Fruit fly (Drosophila melanogaster) whole organism, embryonic: ENCODE measurements around the gene CG7275.

Experiments
- BEAF-32 ChIP-seq: fragments of 200-800 bp; sonication (Bioruptor generic); optimal IDR thresholded peaks from 3 replicates; lab custom pipeline; 2017; ENCODE audit warnings: missing biosample characterization, missing genetic modification characterization, mild to moderate bottlenecking, moderate library complexity, missing genetic modification reagents
- Bdp1 ChIP-seq: fragments of 200-800 bp; sonication (Bioruptor generic); optimal IDR thresholded peaks from 3 replicates; lab custom pipeline; 2016; ENCODE audit warnings: missing biosample characterization, missing genetic modification characterization
- CG11398 ChIP-seq: fragments of 200-800 bp; sonication (Bioruptor generic); optimal IDR thresholded peaks from 2 replicates; lab custom pipeline; 2016; ENCODE audit warnings: missing biosample characterization, missing genetic modification characterization
- CG11456 ChIP-seq: fragments of 200-800 bp; sonication (Bioruptor generic); IDR thresholded peaks from 3 replicates; pipeline ENCODE4 v1.3.6; 2022; ENCODE audit warnings: missing biosample characterization, missing genetic modification characterization
- CG11560 ChIP-seq: fragments of 200-800 bp; sonication (Bioruptor generic); IDR thresholded peaks from 3 replicates; pipeline ENCODE4 v1.3.6; 2022; ENCODE audit warnings: missing biosample characterization, missing genetic modification characterization
- CG1233 ChIP-seq: fragments of 200-800 bp; sonication (Bioruptor generic); optimal IDR thresholded peaks from 4 replicates; lab custom pipeline; 2018; ENCODE audit warnings: missing biosample characterization, mild to moderate bottlenecking, missing genetic modification characterization
- CG12391 ChIP-seq: fragments of 200-800 bp; sonication (Bioruptor generic); optimal IDR thresholded peaks from 3 replicates; lab custom pipeline; 2018; ENCODE audit warnings: missing biosample characterization, mild to moderate bottlenecking, missing genetic modification characterization, moderate library complexity
- CG12659 ChIP-seq: fragments of 200-800 bp; sonication (Bioruptor generic); optimal IDR thresholded peaks from 3 replicates; lab custom pipeline; 2017; ENCODE audit warnings: mild to moderate bottlenecking, missing biosample characterization, missing genetic modification reagents, missing genetic modification characterization
- CG13624 ChIP-seq: fragments of 200-800 bp; sonication (Bioruptor generic); optimal IDR thresholded peaks from 2 replicates; lab custom pipeline; 2016; ENCODE audit warnings: missing biosample characterization, missing genetic modification characterization
- CG14965 ChIP-seq: fragments of 200-800 bp; sonication (Bioruptor generic); optimal IDR thresholded peaks from 2 replicates; lab custom pipeline; 2016; ENCODE audit warnings: missing biosample characterization, missing genetic modification characterization, borderline replicate concordance
- CG16815 ChIP-seq: fragments of 200-800 bp; sonication (Bioruptor generic); optimal IDR thresholded peaks from 3 replicates; lab custom pipeline; 2017; ENCODE audit warnings: missing biosample characterization, mild to moderate bottlenecking, missing genetic modification characterization
- CG17385 ChIP-seq: fragments of 200-800 bp; sonication (Bioruptor generic); optimal IDR thresholded peaks from 3 replicates; lab custom pipeline; 2018; ENCODE audit warnings: missing biosample characterization, mild to moderate bottlenecking, missing genetic modification characterization
- CG1792 ChIP-seq: fragments of 200-800 bp; sonication (Bioruptor generic); optimal IDR thresholded peaks from 2 replicates; lab custom pipeline; 2016; ENCODE audit warnings: missing biosample characterization, missing genetic modification characterization
- CG18619 ChIP-seq: fragments of 200-800 bp; sonication (Bioruptor generic); optimal IDR thresholded peaks from 3 replicates; lab custom pipeline; 2017; ENCODE audit warnings: missing biosample characterization, mild to moderate bottlenecking, missing genetic modification characterization
- CG2875 ChIP-seq: fragments of 200-800 bp; sonication (Bioruptor generic); optimal IDR thresholded peaks from 2 replicates; lab custom pipeline; 2017; ENCODE audit warnings: missing biosample characterization, mild to moderate bottlenecking, missing genetic modification characterization, missing genetic modification reagents
- CG33557 ChIP-seq: fragments of 200-800 bp; sonication (Bioruptor generic); optimal IDR thresholded peaks from 2 replicates; lab custom pipeline; 2019; ENCODE audit warnings: missing biosample characterization, mild to moderate bottlenecking, missing genetic modification characterization, moderate library complexity
- CG43689 ChIP-seq: fragments of 200-800 bp; sonication (Bioruptor generic); IDR thresholded peaks from 2 replicates; pipeline ENCODE4 v1.3.6; 2022; ENCODE audit warnings: missing biosample characterization, missing genetic modification characterization
- CG6272 ChIP-seq: fragments of 200-800 bp; sonication (Bioruptor generic); IDR thresholded peaks from 2 replicates; pipeline ENCODE4 v1.3.6; 2022; ENCODE audit warnings: missing biosample characterization, missing genetic modification characterization
- CG6854 ChIP-seq: fragments of 200-800 bp; sonication (Bioruptor generic); optimal IDR thresholded peaks from 3 replicates; lab custom pipeline; 2017; ENCODE audit warnings: missing biosample characterization, mild to moderate bottlenecking, missing genetic modification characterization
- CG7556 ChIP-seq: fragments of 200-800 bp; sonication (Bioruptor generic); optimal IDR thresholded peaks from 2 replicates; lab custom pipeline; 2017; ENCODE audit warnings: missing biosample characterization, mild to moderate bottlenecking, missing genetic modification characterization
- CG7987 ChIP-seq: fragments of 200-800 bp; sonication (Bioruptor generic); optimal IDR thresholded peaks from 2 replicates; lab custom pipeline; 2018; ENCODE audit warnings: missing biosample characterization, mild to moderate bottlenecking, missing genetic modification characterization, moderate library complexity
- CG9797 ChIP-seq: fragments of 200-800 bp; sonication (Bioruptor generic); optimal IDR thresholded peaks from 3 replicates; lab custom pipeline; 2018; ENCODE audit warnings: missing biosample characterization, mild to moderate bottlenecking, missing genetic modification characterization
- Dip3 ChIP-seq: fragments of 200-800 bp; sonication (Bioruptor generic); optimal IDR thresholded peaks from 3 replicates; lab custom pipeline; 2016; ENCODE audit warnings: missing biosample characterization, missing genetic modification characterization
- Doc2 ChIP-seq: fragments of 200-800 bp; sonication (Bioruptor generic); IDR thresholded peaks from 2 replicates; pipeline ENCODE4 v1.3.6; 2022; ENCODE audit warnings: missing biosample characterization, missing genetic modification characterization
- Drgx ChIP-seq: fragments of 200-800 bp; sonication (Bioruptor generic); IDR thresholded peaks from 2 replicates; pipeline ENCODE4 v1.3.6; 2022; ENCODE audit warnings: missing biosample characterization, missing genetic modification characterization
- HLH3B ChIP-seq: fragments of 200-800 bp; sonication (Bioruptor generic); IDR thresholded peaks from 2 replicates; pipeline ENCODE4 v1.3.6; 2022; ENCODE audit warnings: missing biosample characterization, missing genetic modification characterization
- Hr39 ChIP-seq: fragments of >200 bp; optimal IDR thresholded peaks from 2 replicates; lab custom pipeline; 2017
- Kr ChIP-seq: fragments of 200-800 bp; sonication (Bioruptor generic); optimal IDR thresholded peaks from 2 replicates; lab custom pipeline; 2017; ENCODE audit warnings: missing biosample characterization, mild to moderate bottlenecking, missing genetic modification characterization
- Max ChIP-seq: fragments of 200-800 bp; sonication (Bioruptor generic); optimal IDR thresholded peaks from 2 replicates; lab custom pipeline; 2016; ENCODE audit warnings: missing biosample characterization, mild to moderate bottlenecking, missing genetic modification characterization
- Nf-YA ChIP-seq: fragments of 200-800 bp; sonication (Bioruptor generic); IDR thresholded peaks from 2 replicates; pipeline ENCODE4 v1.3.6; 2022; ENCODE audit warnings: missing biosample characterization, missing genetic modification characterization
- PHDP ChIP-seq: fragments of 200-800 bp; sonication (Bioruptor generic); optimal IDR thresholded peaks from 3 replicates; lab custom pipeline; 2018; ENCODE audit warnings: missing biosample characterization, mild to moderate bottlenecking, missing genetic modification characterization, moderate library complexity
- Ptx1 ChIP-seq: fragments of 200-800 bp; sonication (Bioruptor generic); IDR thresholded peaks from 2 replicates; pipeline ENCODE4 v1.3.6; 2022; ENCODE audit warnings: missing biosample characterization, missing genetic modification characterization
- Six4 ChIP-seq: fragments of 200-800 bp; sonication (Bioruptor generic); optimal IDR thresholded peaks from 2 replicates; lab custom pipeline; 2016; ENCODE audit warnings: missing biosample characterization, missing genetic modification characterization
- Spps ChIP-seq: fragments of 200-800 bp; sonication (Bioruptor generic); optimal IDR thresholded peaks from 2 replicates; lab custom pipeline; 2018; ENCODE audit warnings: missing biosample characterization, mild to moderate bottlenecking, missing genetic modification characterization
- ash1 ChIP-seq: fragments of 200-800 bp; sonication (Bioruptor generic); optimal IDR thresholded peaks from 2 replicates; lab custom pipeline; 2018; ENCODE audit warnings: missing biosample characterization, mild to moderate bottlenecking, missing genetic modification characterization
- cas ChIP-seq: fragments of 200-800 bp; sonication (Bioruptor generic); IDR thresholded peaks from 2 replicates; pipeline ENCODE4 v1.3.6; 2022; ENCODE audit warnings: missing biosample characterization, missing genetic modification characterization
- caup ChIP-seq: fragments of 200-800 bp; sonication (Bioruptor generic); optimal IDR thresholded peaks from 3 replicates; lab custom pipeline; 2017; ENCODE audit warnings: missing biosample characterization, mild to moderate bottlenecking, missing genetic modification characterization, moderate library complexity; ENCODE audit not compliant: severe bottlenecking
- chn ChIP-seq: fragments of 200-800 bp; sonication (Bioruptor generic); optimal IDR thresholded peaks from 2 replicates; lab custom pipeline; 2016; ENCODE audit warnings: missing biosample characterization, missing genetic modification characterization
- dysf ChIP-seq: fragments of 200-800 bp; sonication (Bioruptor generic); IDR thresholded peaks from 3 replicates; pipeline ENCODE4 v1.3.6; 2022; ENCODE audit warnings: missing biosample characterization, missing genetic modification characterization
- her ChIP-seq: fragments of 200-800 bp; sonication (Bioruptor generic); optimal IDR thresholded peaks from 2 replicates; lab custom pipeline; 2016; ENCODE audit warnings: missing biosample characterization, missing genetic modification characterization
- jumu ChIP-seq: fragments of 200-800 bp; sonication (Bioruptor generic); optimal IDR thresholded peaks from 3 replicates; lab custom pipeline; 2016; ENCODE audit warnings: missing biosample characterization, missing genetic modification characterization
- klu ChIP-seq: fragments of 200-800 bp; sonication (Bioruptor generic); IDR thresholded peaks from 2 replicates; pipeline ENCODE4 v1.3.6; 2022; ENCODE audit warnings: missing biosample characterization, missing genetic modification characterization
- pan ChIP-seq, 4 experiments: fragments of >200 bp in 3 of 4; fragments of 200-800 bp in 1 of 4; sonication (Bioruptor generic) in 1 of 4; optimal IDR thresholded peaks in 3 of 4; IDR thresholded peaks in 1 of 4; 2 replicates each; pipeline versions ENCODE4 v1.3.6 to Lab custom; 2017 to 2022; ENCODE audit warnings: missing biosample characterization in 2 of 4, missing genetic modification characterization in 2 of 4, mixed read lengths in 1 of 4
- pita ChIP-seq: fragments of 200-800 bp; sonication (Bioruptor generic); optimal IDR thresholded peaks from 2 replicates; lab custom pipeline; 2017; ENCODE audit warnings: missing biosample characterization, mild to moderate bottlenecking, missing genetic modification characterization
- pum ChIP-seq: fragments of 200-800 bp; sonication (Bioruptor generic); optimal IDR thresholded peaks from 2 replicates; lab custom pipeline; 2016; ENCODE audit warnings: missing biosample characterization, missing genetic modification characterization
- ranshi ChIP-seq: fragments of 200-800 bp; sonication (Bioruptor generic); IDR thresholded peaks from 2 replicates; pipeline ENCODE4 v1.3.6; 2022; ENCODE audit warnings: missing biosample characterization, missing genetic modification characterization
- rib ChIP-seq: fragments of 200-800 bp; sonication (Bioruptor generic); IDR thresholded peaks from 2 replicates; pipeline ENCODE4 v1.3.6; 2022; ENCODE audit warnings: missing biosample characterization, missing genetic modification characterization
- scrt ChIP-seq: fragments of 200-800 bp; sonication (Bioruptor generic); optimal IDR thresholded peaks from 2 replicates; lab custom pipeline; 2018; ENCODE audit warnings: missing biosample characterization, mild to moderate bottlenecking, missing genetic modification characterization, moderate library complexity
- slou ChIP-seq: fragments of 200-800 bp; sonication (Bioruptor generic); optimal IDR thresholded peaks from 3 replicates; lab custom pipeline; 2016; ENCODE audit warnings: missing biosample characterization, missing genetic modification characterization
- ssp ChIP-seq: fragments of 200-800 bp; sonication (Bioruptor generic); IDR thresholded peaks from 2 replicates; pipeline ENCODE4 v1.3.6; 2022; ENCODE audit warnings: missing biosample characterization, missing genetic modification characterization
- tin ChIP-seq: fragments of 200-800 bp; sonication (Bioruptor generic); optimal IDR thresholded peaks from 3 replicates; lab custom pipeline; 2016; ENCODE audit warnings: missing biosample characterization, missing genetic modification characterization

CG7275 gene

dm6 chr3L:15508233-15508632 is 9.5 kb downstream of the CG7275 start, which contains the start of gene CG7841 (continued):
- TF ChIP-seq dysf (GFP tag; lab: Robert Waterston, UW), result peak; percentile 96; the same call in 2 of the 3 replicates
- TF ChIP-seq ranshi (GFP tag; lab: Robert Waterston, UW), result peak; percentile 96; the same call in 1 of the 2 replicates
- TF ChIP-seq CG1233 (GFP tag; lab: Kevin White, UChicago), result peak; percentile 98
- peak; percentile 97 for TF ChIP-seq CG13624 (GFP tag; lab: Kevin White, UChicago)
- TF ChIP-seq rib (GFP tag; lab: Robert Waterston, UW), result peak; percentile 95
- TF ChIP-seq caup (GFP tag; lab: Kevin White, UChicago), result peak; percentile 99
- no peak; the same call in 1 of the 2 replicates for TF ChIP-seq CG6272 (GFP tag; lab: Robert Waterston, UW)
- TF ChIP-seq pan (optimal IDR thresholded peaks at IDR 0.05; lab: Kevin White, UChicago), result no peak
- peak in 1 of 2 experiments; percentile 97 for TF ChIP-seq pan (GFP tag; optimal IDR thresholded peaks at IDR 0.05 in 1 of 2, IDR thresholded peaks at IDR 0.05 in 1 of 2)
- peak; percentile 29 for TF ChIP-seq BEAF-32 (GFP tag; lab: Kevin White, UChicago)
- TF ChIP-seq CG17385 (GFP tag; lab: Kevin White, UChicago), result peak; percentile 97
- no peak for TF ChIP-seq pita (GFP tag; lab: Kevin White, UChicago)
- TF ChIP-seq ash1, result peak; percentile 95
- no peak for TF ChIP-seq CG11456
- peak; percentile 97 for TF ChIP-seq Six4 (GFP tag; lab: Kevin White, UChicago)
- TF ChIP-seq klu, result no peak; the same call in 1 of the 2 replicates
- TF ChIP-seq jumu (GFP tag; lab: Kevin White, UChicago), result peak; percentile 96
- TF ChIP-seq scrt (GFP tag; lab: Kevin White, UChicago), result peak; percentile 98
- TF ChIP-seq CG9797 (GFP tag; lab: Kevin White, UChicago), result peak; percentile 66
- TF ChIP-seq Ptx1, result peak; percentile 93
- TF ChIP-seq HLH3B, result peak; percentile 96; the same call in 1 of the 2 replicates
- peak; percentile 97 for TF ChIP-seq CG18619 (GFP tag; lab: Kevin White, UChicago)
- peak; percentile 84 for TF ChIP-seq CG14965 (GFP tag; lab: Kevin White, UChicago)
- peak; percentile 99 for TF ChIP-seq PHDP (tag; lab: Kevin White, UChicago)
- TF ChIP-seq pum (GFP tag; lab: Kevin White, UChicago), result peak; percentile 95
- TF ChIP-seq her, result peak; percentile 96
- peak; percentile 89 for TF ChIP-seq slou (GFP tag; lab: Kevin White, UChicago)
- peak; percentile 96 for TF ChIP-seq CG1792 (GFP tag; lab: Kevin White, UChicago)
- peak; percentile 92; the same call in 1 of the 2 replicates for TF ChIP-seq cas (GFP tag; lab: Robert Waterston, UW)
- no peak for TF ChIP-seq Doc2 (GFP tag; lab: Robert Waterston, UW)
- TF ChIP-seq CG33557 (GFP tag; lab: Kevin White, UChicago), result peak; percentile 98
- TF ChIP-seq CG7556, result peak; percentile 97
- TF ChIP-seq CG2875 (GFP tag; lab: Kevin White, UChicago), result peak; percentile 97
- TF ChIP-seq Dip3 (GFP tag; lab: Kevin White, UChicago), result peak; percentile 97
- peak; percentile 98 for TF ChIP-seq Drgx (GFP tag; lab: Robert Waterston, UW)
- peak; percentile 98 for TF ChIP-seq Spps (tag; lab: Kevin White, UChicago)
- TF ChIP-seq Bdp1 (GFP tag; lab: Kevin White, UChicago), result peak; percentile 93
- no peak for TF ChIP-seq ssp (GFP tag; lab: Robert Waterston, UW)
- TF ChIP-seq Kr (GFP tag; lab: Kevin White, UChicago), result peak; percentile 85
- peak; percentile 98 for TF ChIP-seq tin (GFP tag; lab: Kevin White, UChicago)
- TF ChIP-seq CG11560 (tag; lab: Robert Waterston, UW), result no peak
- TF ChIP-seq Nf-YA (GFP tag; lab: Robert Waterston, UW), result peak; percentile 92
- TF ChIP-seq CG7987 (GFP tag; lab: Kevin White, UChicago), result peak; percentile 97
- TF ChIP-seq Max (GFP tag; lab: Kevin White, UChicago), result peak; percentile 98
- peak; percentile 99 for TF ChIP-seq CG12659 (GFP tag; lab: Kevin White, UChicago)
- peak; percentile 99 for TF ChIP-seq CG6854 (GFP tag; lab: Kevin White, UChicago)
- peak; percentile 99 for TF ChIP-seq CG12391 (tag; lab: Kevin White, UChicago)
- TF ChIP-seq CG11398 (GFP tag; lab: Kevin White, UChicago), result peak; percentile 96
- peak; percentile 87 for TF ChIP-seq CG16815 (GFP tag; lab: Kevin White, UChicago)
- no peak for TF ChIP-seq Hr39
- no peak; the same call in 1 of the 2 replicates for TF ChIP-seq CG43689 (GFP tag; lab: Robert Waterston, UW)
- peak; percentile 97 for TF ChIP-seq chn (GFP tag; lab: Kevin White, UChicago)
